Worm (Caenorhabditis elegans): ENCODE measurements around the gene ztf-17.

- TF ChIP-seq pha-4 (GFP tag; IDR thresholded peaks at IDR 0.05) (no peak), pha-4 (tag; optimal IDR thresholded peaks at IDR 0.05) (no peak), fos-1 (tag; optimal IDR thresholded peaks at IDR 0.05) (no peak), set-16 (GFP tag; IDR thresholded peaks at IDR 0.05) (no peak), unc-62 (GFP tag; optimal IDR thresholded peaks at IDR 0.05 in 1 of 2) (no peak), unc-62 (tag; optimal IDR thresholded peaks at IDR 0.05) (no peak), egl-27 (tag; optimal IDR thresholded peaks at IDR 0.05) (no peak), nhr-28 (tag; optimal IDR thresholded peaks at IDR 0.05) (no peak), skn-1 (tag; optimal IDR thresholded peaks at IDR 0.05) (no peak), lin-13 (GFP tag; optimal IDR thresholded peaks at IDR 0.05) (no peak)
Measured at ce11 chrII:7880373-7880862, 10.5 kb upstream of the ztf-17 start, which contains the start of gene perm-1.
